Fruit fly (Drosophila melanogaster) whole organism, embryonic: Measurements from ENCODE around the gene CG4461.

Source experiments
- Bgb ChIP-seq: fragments of 200-800 bp; sonication (Bioruptor generic); IDR thresholded peaks from 2 replicates; pipeline ENCODE4 v1.3.6; 2022; ENCODE audit warnings: missing biosample characterization, missing genetic modification characterization; ENCODE audit not compliant: partially characterized antibody
- CG12071 ChIP-seq: fragments of 200-800 bp; sonication (Bioruptor generic); optimal IDR thresholded peaks from 3 replicates; lab custom pipeline; 2018; ENCODE audit warnings: missing biosample characterization, mild to moderate bottlenecking, missing genetic modification characterization
- CG13894 ChIP-seq: fragments of 200-800 bp; sonication (Bioruptor generic); optimal IDR thresholded peaks from 3 replicates; lab custom pipeline; 2018; ENCODE audit warnings: missing biosample characterization, mild to moderate bottlenecking, missing genetic modification characterization, moderate library complexity
- CG15011 ChIP-seq: fragments of 200-800 bp; sonication (Bioruptor generic); optimal IDR thresholded peaks from 3 replicates; lab custom pipeline; 2018; ENCODE audit warnings: missing biosample characterization, mild to moderate bottlenecking, missing genetic modification characterization
- CG15073 ChIP-seq: fragments of 200-800 bp; sonication (Bioruptor generic); optimal IDR thresholded peaks from 2 replicates; lab custom pipeline; 2016; ENCODE audit warnings: missing biosample characterization, missing genetic modification characterization
- CG15479 ChIP-seq: fragments of 200-800 bp; sonication (Bioruptor generic); optimal IDR thresholded peaks from 3 replicates; lab custom pipeline; 2019; ENCODE audit warnings: missing biosample characterization, mild to moderate bottlenecking, missing genetic modification characterization, moderate library complexity
- CG17802 ChIP-seq: fragments of 200-800 bp; sonication (Bioruptor generic); optimal IDR thresholded peaks from 2 replicates; lab custom pipeline; 2018; ENCODE audit warnings: missing biosample characterization, mild to moderate bottlenecking, missing genetic modification characterization, moderate library complexity
- CG18476 ChIP-seq: fragments of 200-800 bp; sonication (Bioruptor generic); optimal IDR thresholded peaks from 2 replicates; lab custom pipeline; 2016; ENCODE audit warnings: missing biosample characterization, mild to moderate bottlenecking, missing genetic modification characterization
- CG18619 ChIP-seq: fragments of 200-800 bp; sonication (Bioruptor generic); optimal IDR thresholded peaks from 3 replicates; lab custom pipeline; 2017; ENCODE audit warnings: missing biosample characterization, mild to moderate bottlenecking, missing genetic modification characterization
- CG2875 ChIP-seq: fragments of 200-800 bp; sonication (Bioruptor generic); optimal IDR thresholded peaks from 2 replicates; lab custom pipeline; 2017; ENCODE audit warnings: missing biosample characterization, mild to moderate bottlenecking, missing genetic modification characterization, missing genetic modification reagents
- CG30403 ChIP-seq: fragments of 200-800 bp; sonication (Bioruptor generic); optimal IDR thresholded peaks from 3 replicates; lab custom pipeline; 2016; ENCODE audit warnings: missing biosample characterization, missing genetic modification characterization
- CG4730 ChIP-seq: fragments of 200-800 bp; sonication (Bioruptor generic); IDR thresholded peaks from 2 replicates; pipeline ENCODE4 v1.3.6; 2022; ENCODE audit warnings: missing biosample characterization, missing genetic modification characterization
- CG6791 ChIP-seq: fragments of 200-800 bp; sonication (Bioruptor generic); IDR thresholded peaks from 3 replicates; pipeline ENCODE4 v1.3.6; 2022; ENCODE audit warnings: missing biosample characterization, missing genetic modification characterization; ENCODE audit not compliant: partially characterized antibody
- CG7271 ChIP-seq: fragments of 200-800 bp; sonication (Bioruptor generic); optimal IDR thresholded peaks from 2 replicates; lab custom pipeline; 2018; ENCODE audit warnings: missing biosample characterization, mild to moderate bottlenecking, missing genetic modification characterization, moderate library complexity
- CG8089 ChIP-seq: fragments of 200-800 bp; sonication (Bioruptor generic); optimal IDR thresholded peaks from 3 replicates; lab custom pipeline; 2016; ENCODE audit warnings: missing biosample characterization, missing genetic modification characterization
- CG9609 ChIP-seq: fragments of 200-800 bp; sonication (Bioruptor generic); optimal IDR thresholded peaks from 3 replicates; lab custom pipeline; 2016; ENCODE audit warnings: missing biosample characterization, missing genetic modification characterization
- Doc2 ChIP-seq: fragments of 200-800 bp; sonication (Bioruptor generic); IDR thresholded peaks from 2 replicates; pipeline ENCODE4 v1.3.6; 2022; ENCODE audit warnings: missing biosample characterization, missing genetic modification characterization
- E2f1 ChIP-seq: fragments of 200-800 bp; sonication (Bioruptor generic); IDR thresholded peaks from 2 replicates; pipeline ENCODE4 v1.3.6; 2022; ENCODE audit warnings: missing biosample characterization, missing genetic modification characterization
- Eip74EF ChIP-seq, 2 experiments: fragments of 200-800 bp in 1 of 2; fragments of >200 bp in 1 of 2; sonication (Bioruptor generic) in 1 of 2; optimal IDR thresholded peaks; 2 replicates each; lab custom pipeline; 2017 to 2019; ENCODE audit warnings: missing biosample characterization in 2 of 2, missing genetic modification characterization in 2 of 2, mild to moderate bottlenecking in 1 of 2, moderate library complexity in 1 of 2
- Ets97D ChIP-seq: fragments of 200-800 bp; sonication (Bioruptor generic); optimal IDR thresholded peaks from 3 replicates; lab custom pipeline; 2016; ENCODE audit warnings: missing biosample characterization, missing genetic modification characterization
- GATAe ChIP-seq: fragments of 200-800 bp; sonication (Bioruptor generic); conservative IDR thresholded peaks from 2 replicates; pipeline ENCODE4 v1.3.6; 2022; ENCODE audit warnings: missing biosample characterization, missing genetic modification characterization
- Gsc ChIP-seq: fragments of 200-800 bp; sonication (Bioruptor generic); IDR thresholded peaks from 2 replicates; pipeline ENCODE4 v1.3.6; 2022; ENCODE audit warnings: missing biosample characterization, missing genetic modification characterization
- HmgD ChIP-seq: fragments of 200-800 bp; sonication (Bioruptor generic); optimal IDR thresholded peaks from 3 replicates; lab custom pipeline; 2016; ENCODE audit warnings: missing biosample characterization, missing genetic modification characterization
- HmgZ ChIP-seq: fragments of 200-800 bp; sonication (Bioruptor generic); optimal IDR thresholded peaks from 2 replicates; lab custom pipeline; 2018; ENCODE audit warnings: missing biosample characterization, mild to moderate bottlenecking, missing genetic modification characterization
- Hr39 ChIP-seq: fragments of >200 bp; optimal IDR thresholded peaks from 2 replicates; lab custom pipeline; 2017
- Lpt ChIP-seq: fragments of >200 bp; optimal IDR thresholded peaks from 2 replicates; lab custom pipeline; 2018; ENCODE audit warnings: missing biosample characterization, missing genetic modification characterization
- MTF-1 ChIP-seq: fragments of 200-800 bp; sonication (Bioruptor generic); optimal IDR thresholded peaks from 2 replicates; lab custom pipeline; 2018; ENCODE audit warnings: missing biosample characterization, mild to moderate bottlenecking, missing genetic modification characterization, borderline replicate concordance
- Myb ChIP-seq: fragments of 200-800 bp; sonication (Bioruptor generic); optimal IDR thresholded peaks from 2 replicates; lab custom pipeline; 2016; ENCODE audit warnings: missing biosample characterization, missing genetic modification characterization
- NFAT ChIP-seq: fragments of 200-800 bp; sonication (Bioruptor generic); IDR thresholded peaks from 2 replicates; pipeline ENCODE4 v1.3.6; 2022; ENCODE audit warnings: missing biosample characterization, missing genetic modification characterization
- Pdp1 ChIP-seq, 2 experiments: fragments of 200-800 bp; sonication (Bioruptor generic); optimal IDR thresholded peaks; 3 replicates each; lab custom pipeline; 2016; ENCODE audit warnings: missing biosample characterization in 2 of 2, missing genetic modification characterization in 2 of 2, mild to moderate bottlenecking in 1 of 2, moderate library complexity in 1 of 2
- TFAM ChIP-seq: fragments of 200-800 bp; sonication (Bioruptor generic); optimal IDR thresholded peaks from 2 replicates; lab custom pipeline; 2017; ENCODE audit warnings: missing biosample characterization, missing genetic modification characterization, inconsistent platforms
- abd-A ChIP-seq: fragments of 200-800 bp; sonication (Bioruptor generic); optimal IDR thresholded peaks from 3 replicates; lab custom pipeline; 2019; ENCODE audit warnings: missing biosample characterization, mild to moderate bottlenecking, missing genetic modification characterization, moderate library complexity
- bowl ChIP-seq: fragments of 200-800 bp; sonication (Bioruptor generic); IDR thresholded peaks from 2 replicates; pipeline ENCODE4 v1.3.6; 2022; ENCODE audit warnings: missing biosample characterization, missing genetic modification characterization
- crol ChIP-seq: fragments of 200-800 bp; sonication (Bioruptor generic); IDR thresholded peaks from 2 replicates; pipeline ENCODE4 v1.3.6; 2022; ENCODE audit warnings: missing biosample characterization, missing genetic modification characterization
- crp ChIP-seq, 2 experiments: fragments of 200-800 bp; sonication (Bioruptor generic); optimal IDR thresholded peaks; 2 replicates in 1 of 2; 3 replicates in 1 of 2; lab custom pipeline; 2017; ENCODE audit warnings: missing biosample characterization in 2 of 2, missing genetic modification characterization in 2 of 2, mild to moderate bottlenecking in 1 of 2, moderate library complexity in 1 of 2
- danr ChIP-seq: fragments of 200-800 bp; sonication (Bioruptor generic); IDR thresholded peaks from 2 replicates; pipeline ENCODE4 v1.3.6; 2022; ENCODE audit warnings: missing biosample characterization, missing genetic modification characterization
- eyg ChIP-seq: fragments of 200-800 bp; sonication (Bioruptor generic); optimal IDR thresholded peaks from 3 replicates; lab custom pipeline; 2016; ENCODE audit warnings: missing biosample characterization, missing genetic modification characterization
- grau ChIP-seq: fragments of 200-800 bp; optimal IDR thresholded peaks from 3 replicates; lab custom pipeline; 2019; ENCODE audit warnings: missing biosample characterization, mild to moderate bottlenecking, missing genetic modification characterization, moderate library complexity
- gsb-n ChIP-seq: fragments of 200-800 bp; sonication (Bioruptor generic); optimal IDR thresholded peaks from 3 replicates; lab custom pipeline; 2018; ENCODE audit warnings: missing biosample characterization, mild to moderate bottlenecking, missing genetic modification characterization
- h ChIP-seq: fragments of >200 bp; optimal IDR thresholded peaks from 2 replicates; lab custom pipeline; 2017
- hb ChIP-seq: fragments of 200-800 bp; sonication (Bioruptor generic); IDR thresholded peaks from 3 replicates; pipeline ENCODE4 v1.3.6; 2022; ENCODE audit warnings: missing biosample characterization, missing genetic modification characterization; ENCODE audit not compliant: partially characterized antibody
- insv ChIP-seq, 2 experiments: fragments of 200-800 bp; sonication (Bioruptor generic); optimal IDR thresholded peaks; 3 replicates each; lab custom pipeline; 2016 to 2018; ENCODE audit warnings: missing biosample characterization in 2 of 2, missing genetic modification characterization in 2 of 2
- kay ChIP-seq: fragments of 200-800 bp; sonication (Bioruptor generic); optimal IDR thresholded peaks from 2 replicates; lab custom pipeline; 2016; ENCODE audit warnings: missing biosample characterization, missing genetic modification characterization
- maf-S ChIP-seq: fragments of 200-800 bp; sonication (Bioruptor generic); optimal IDR thresholded peaks from 2 replicates; lab custom pipeline; 2016; ENCODE audit warnings: missing biosample characterization, missing genetic modification characterization
- nerfin-2 ChIP-seq: fragments of 200-800 bp; sonication (Bioruptor generic); IDR thresholded peaks from 2 replicates; pipeline ENCODE4 v1.3.6; 2022; ENCODE audit warnings: missing biosample characterization, missing genetic modification characterization; ENCODE audit not compliant: partially characterized antibody
- peb ChIP-seq: fragments of 200-800 bp; sonication (Bioruptor generic); IDR thresholded peaks from 2 replicates; pipeline ENCODE4 v1.3.6; 2022; ENCODE audit warnings: missing biosample characterization, missing genetic modification characterization
- rib ChIP-seq: fragments of 200-800 bp; sonication (Bioruptor generic); IDR thresholded peaks from 2 replicates; pipeline ENCODE4 v1.3.6; 2022; ENCODE audit warnings: missing biosample characterization, missing genetic modification characterization
- row ChIP-seq: fragments of 200-800 bp; sonication (Bioruptor generic); IDR thresholded peaks from 3 replicates; pipeline ENCODE4 v1.3.6; 2022; ENCODE audit warnings: missing biosample characterization, missing genetic modification characterization
- schlank ChIP-seq: fragments of 200-800 bp; sonication (Bioruptor generic); optimal IDR thresholded peaks from 2 replicates; lab custom pipeline; 2018; ENCODE audit warnings: missing biosample characterization, mild to moderate bottlenecking, missing genetic modification characterization
- sens-2 ChIP-seq: fragments of 200-800 bp; sonication (Bioruptor generic); IDR thresholded peaks from 2 replicates; pipeline ENCODE4 v1.3.6; 2022; ENCODE audit warnings: missing biosample characterization, missing genetic modification characterization
- so ChIP-seq: fragments of 200-800 bp; sonication (Bioruptor generic); IDR thresholded peaks from 3 replicates; pipeline ENCODE4 v1.3.6; 2022; ENCODE audit warnings: missing biosample characterization, missing genetic modification characterization
- yki ChIP-seq: fragments of >200 bp; optimal IDR thresholded peaks from 3 replicates; lab custom pipeline; 2018

Gene CG4461

dm6 chr3L:9397156-9397555, 21.9 kb downstream of the CG4461 start (continued):
- TF ChIP-seq rib (GFP tag; lab: Robert Waterston, UW) (peak; percentile 33; the same call in 1 of the 2 replicates), GATAe (peak; percentile 23; the same call in 1 of the 2 replicates), gsb-n (tag; lab: Kevin White, UChicago) (peak; percentile 38), bowl (no peak), E2f1 (GFP tag; lab: Robert Waterston, UW) (peak; percentile 24; the same call in 1 of the 2 replicates), yki (lab: Kevin White, UChicago) (no peak), MTF-1 (GFP tag; lab: Kevin White, UChicago) (peak; percentile 87), CG2875 (GFP tag; lab: Kevin White, UChicago) (peak; percentile 6), CG15479 (GFP tag; lab: Kevin White, UChicago) (peak; percentile 12), nerfin-2 (GFP tag; lab: Robert Waterston, UW) (no peak), CG15011 (GFP tag; lab: Kevin White, UChicago) (peak; percentile 87), maf-S (peak; percentile 24), CG12071 (peak; percentile 94), Hr39 (lab: Kevin White, UChicago) (no peak), CG17802 (tag; lab: Kevin White, UChicago) (no peak), abd-A (tag; lab: Kevin White, UChicago) (no peak), Pdp1 (GFP tag; optimal IDR thresholded peaks at IDR 0.05; lab: Kevin White, UChicago) (peak; percentile 17 to 24), Eip74EF (GFP tag; optimal IDR thresholded peaks at IDR 0.05; lab: Kevin White, UChicago) (no peak), hb (GFP tag; lab: Robert Waterston, UW) (no peak), TFAM (peak; percentile 33), sens-2 (GFP tag; lab: Robert Waterston, UW) (no peak), CG30403 (GFP tag; lab: Kevin White, UChicago) (no peak), CG18476 (GFP tag; lab: Kevin White, UChicago) (peak; percentile 35), CG18619 (peak; percentile 52), danr (GFP tag; lab: Robert Waterston, UW) (no peak), crp (GFP tag; optimal IDR thresholded peaks at IDR 0.05; lab: Kevin White, UChicago) (no peak), grau (peak; percentile 21), h (lab: Kevin White, UChicago) (no peak), Lpt (no peak), peb (GFP tag; lab: Robert Waterston, UW) (no peak), CG6791 (no peak), schlank (tag; lab: Kevin White, UChicago) (peak; percentile 89), so (GFP tag; lab: Robert Waterston, UW) (peak; percentile 55; the same call in 2 of the 3 replicates), Ets97D (GFP tag; lab: Kevin White, UChicago) (no peak), CG15073 (GFP tag; lab: Kevin White, UChicago) (no peak), row (GFP tag; lab: Robert Waterston, UW) (no peak), eyg (GFP tag; lab: Kevin White, UChicago) (peak; percentile 84), kay (peak; percentile 12), HmgZ (tag; lab: Kevin White, UChicago) (peak; percentile 44), CG4730 (GFP tag; lab: Robert Waterston, UW) (no peak), CG9609 (GFP tag; lab: Kevin White, UChicago) (no peak), Doc2 (GFP tag; lab: Robert Waterston, UW) (no peak), NFAT (no peak), Gsc (GFP tag; lab: Robert Waterston, UW) (no peak), crol (GFP tag; lab: Robert Waterston, UW) (no peak), Bgb (GFP tag; lab: Robert Waterston, UW) (no peak), HmgD (GFP tag; lab: Kevin White, UChicago) (no peak), insv (GFP tag; optimal IDR thresholded peaks at IDR 0.05; lab: Kevin White, UChicago) (no peak), CG8089 (GFP tag; lab: Kevin White, UChicago) (no peak), CG7271 (peak; percentile 28), CG13894 (tag; lab: Kevin White, UChicago) (peak; percentile 80), Myb (GFP tag; lab: Kevin White, UChicago) (peak; percentile 25)
